Worm (Caenorhabditis elegans) whole organism, young adult: ENCODE results near the gene H41C03.2.

Source experiments
- F37B4.10 ChIP-seq: fragments of 200-800 bp; sonication (Bioruptor generic); IDR thresholded peaks from 2 replicates; pipeline ENCODE4 v1.3.6; 2022; ENCODE audit warnings: missing genetic modification characterization, missing compliant biosample characterization
- F52B5.7 ChIP-seq: sonication (generic microtip); optimal IDR thresholded peaks from 2 replicates; lab custom pipeline; 2016; ENCODE audit warnings: mild to moderate bottlenecking, missing genetic modification characterization, missing compliant biosample characterization
- F57C9.4 ChIP-seq: sonication (generic microtip); optimal IDR thresholded peaks from 2 replicates; lab custom pipeline; 2017; ENCODE audit warnings: mild to moderate bottlenecking, missing genetic modification characterization, missing compliant biosample characterization
- T26A5.8 ChIP-seq: sonication (generic microtip); optimal IDR thresholded peaks from 2 replicates; lab custom pipeline; 2016; ENCODE audit warnings: missing genetic modification characterization, missing compliant biosample characterization
- Y53G8AR.9 ChIP-seq: fragments of 200-800 bp; sonication (Bioruptor generic); conservative IDR thresholded peaks from 2 replicates; pipeline ENCODE4 v1.3.6; 2022; ENCODE audit warnings: missing genetic modification reagents, missing genetic modification characterization, missing compliant biosample characterization
- Y79H2A.3 ChIP-seq: fragments of 200-800 bp; sonication (Bioruptor generic); conservative IDR thresholded peaks from 2 replicates; pipeline ENCODE4 v1.3.6; 2022; ENCODE audit warnings: missing genetic modification reagents, missing genetic modification characterization, missing compliant biosample characterization
- Y95B8A.8 ChIP-seq: fragments of 200-800 bp; sonication (Bioruptor generic); IDR thresholded peaks from 2 replicates; pipeline ENCODE4 v1.3.6; 2022; ENCODE audit warnings: missing genetic modification reagents, missing genetic modification characterization, missing compliant biosample characterization
- ama-1 ChIP-seq, 3 experiments: fragments of 150-350 bp in 1 of 3; sonication (generic microtip) in 2 of 3; optimal IDR thresholded peaks; 2 replicates each; lab custom pipeline; 2014 to 2018; ENCODE audit warnings: missing biosample characterization in 2 of 3, missing genetic modification characterization in 2 of 3, missing genetic modification reagents in 2 of 3
- aptf-3 ChIP-seq: fragments of 200-800 bp; sonication (Bioruptor generic); IDR thresholded peaks from 2 replicates; pipeline ENCODE4 v1.3.6; 2022; ENCODE audit warnings: missing genetic modification characterization, missing compliant biosample characterization
- attf-3 ChIP-seq: fragments of 200-800 bp; sonication (Bioruptor generic); conservative IDR thresholded peaks from 2 replicates; pipeline ENCODE4 v1.3.6; 2022; ENCODE audit warnings: missing genetic modification reagents, missing genetic modification characterization, missing compliant biosample characterization
- attf-5 ChIP-seq: fragments of 200-800 bp; sonication (Bioruptor generic); optimal IDR thresholded peaks from 2 replicates; lab custom pipeline; 2018; ENCODE audit warnings: mild to moderate bottlenecking, missing genetic modification characterization, missing compliant biosample characterization
- bed-1 ChIP-seq: fragments of 200-800 bp; sonication (Bioruptor generic); IDR thresholded peaks from 2 replicates; pipeline ENCODE4 v1.3.6; 2022; ENCODE audit warnings: missing genetic modification reagents, missing genetic modification characterization, missing compliant biosample characterization
- cebp-2 ChIP-seq: fragments of 200-800 bp; sonication (Bioruptor generic); IDR thresholded peaks from 2 replicates; pipeline ENCODE4 v1.3.6; 2022; ENCODE audit warnings: missing genetic modification characterization, missing compliant biosample characterization
- die-1 ChIP-seq: sonication (generic microtip); optimal IDR thresholded peaks from 2 replicates; lab custom pipeline; 2016; ENCODE audit warnings: missing genotype, mild to moderate bottlenecking, missing genetic modification characterization, missing compliant biosample characterization
- dox-1 ChIP-seq: fragments of 200-800 bp; sonication (Bioruptor generic); IDR thresholded peaks from 2 replicates; pipeline ENCODE4 v1.3.6; 2022; ENCODE audit warnings: missing genetic modification reagents, missing genetic modification characterization, missing compliant biosample characterization
- egl-18 ChIP-seq: fragments of 200-800 bp; sonication (Bioruptor generic); IDR thresholded peaks from 2 replicates; pipeline ENCODE4 v1.3.6; 2022; ENCODE audit warnings: missing genetic modification reagents, missing genetic modification characterization, missing compliant biosample characterization
- gei-17 ChIP-seq: fragments of 200-800 bp; sonication (Bioruptor generic); optimal IDR thresholded peaks from 2 replicates; lab custom pipeline; 2018; ENCODE audit warnings: mild to moderate bottlenecking, missing genetic modification characterization, missing compliant biosample characterization
- him-1 ChIP-seq: sonication (generic microtip); optimal IDR thresholded peaks from 2 replicates; lab custom pipeline; 2016; ENCODE audit warnings: missing genotype, missing genetic modification reagents, missing genetic modification characterization, missing compliant biosample characterization
- hmg-1.2 ChIP-seq: fragments of 200-800 bp; sonication (Bioruptor generic); IDR thresholded peaks from 2 replicates; pipeline ENCODE4 v1.3.6; 2022; ENCODE audit warnings: missing genetic modification reagents, missing genetic modification characterization, missing compliant biosample characterization
- let-526 ChIP-seq: fragments of 200-800 bp; sonication (Bioruptor generic); IDR thresholded peaks from 2 replicates; pipeline ENCODE4 v1.3.6; 2022; ENCODE audit warnings: missing genetic modification reagents, missing genetic modification characterization, missing compliant biosample characterization
- lin-35 ChIP-seq, 3 experiments: fragments of 150-350 bp in 2 of 3; sonication (generic microtip) in 1 of 3; optimal IDR thresholded peaks; 2 replicates each; lab custom pipeline; 2014 to 2018; ENCODE audit warnings: missing biosample characterization in 3 of 3, missing genetic modification characterization in 3 of 3, missing genetic modification reagents in 3 of 3
- mel-28 ChIP-seq: sonication (generic microtip); optimal IDR thresholded peaks from 2 replicates; lab custom pipeline; 2016; ENCODE audit warnings: borderline replicate concordance, mild to moderate bottlenecking, missing genetic modification characterization, missing compliant biosample characterization
- nfya-2 ChIP-seq: fragments of 200-800 bp; sonication (Bioruptor generic); IDR thresholded peaks from 2 replicates; pipeline ENCODE4 v1.3.6; 2022; ENCODE audit warnings: missing genetic modification reagents, missing genetic modification characterization, missing compliant biosample characterization
- nfyb-1 ChIP-seq: fragments of 200-800 bp; sonication (Bioruptor generic); IDR thresholded peaks from 2 replicates; pipeline ENCODE4 v1.3.6; 2022; ENCODE audit warnings: missing genetic modification reagents, missing genetic modification characterization, missing compliant biosample characterization
- nhr-27 ChIP-seq: fragments of 200-800 bp; sonication (Bioruptor generic); optimal IDR thresholded peaks from 2 replicates; lab custom pipeline; 2018; ENCODE audit warnings: mild to moderate bottlenecking, missing genetic modification characterization, moderate library complexity, missing compliant biosample characterization
- nhr-80 ChIP-seq: sonication (generic microtip); optimal IDR thresholded peaks from 2 replicates; lab custom pipeline; 2016; ENCODE audit warnings: missing genetic modification characterization, missing compliant biosample characterization
- pha-4 ChIP-seq: fragments of 150-350 bp; sonication (generic microtip); optimal IDR thresholded peaks from 2 replicates; lab custom pipeline; 2014; ENCODE audit warnings: missing biosample characterization, missing genetic modification reagents, missing genetic modification characterization
- rcor-1 ChIP-seq: fragments of 200-800 bp; sonication (Bioruptor generic); IDR thresholded peaks from 2 replicates; pipeline ENCODE4 v1.3.6; 2022; ENCODE audit warnings: missing genetic modification reagents, missing genetic modification characterization, missing compliant biosample characterization
- repo-1 ChIP-seq: sonication (generic microtip); optimal IDR thresholded peaks from 2 replicates; lab custom pipeline; 2017; ENCODE audit warnings: mild to moderate bottlenecking, missing genetic modification characterization, missing compliant biosample characterization
- sea-2 ChIP-seq: fragments of 200-800 bp; sonication (Bioruptor generic); IDR thresholded peaks from 2 replicates; pipeline ENCODE4 v1.3.6; 2022; ENCODE audit warnings: missing genetic modification characterization, missing compliant biosample characterization
- ztf-26 ChIP-seq: sonication (generic microtip); optimal IDR thresholded peaks from 2 replicates; lab custom pipeline; 2017; ENCODE audit warnings: missing genetic modification characterization, missing compliant biosample characterization
- ztf-6 ChIP-seq: fragments of 200-800 bp; sonication (Bioruptor generic); IDR thresholded peaks from 2 replicates; pipeline ENCODE4 v1.3.6; 2022; ENCODE audit warnings: missing genetic modification reagents, missing genetic modification characterization, missing compliant biosample characterization

The H41C03.2 gene

DNA sequence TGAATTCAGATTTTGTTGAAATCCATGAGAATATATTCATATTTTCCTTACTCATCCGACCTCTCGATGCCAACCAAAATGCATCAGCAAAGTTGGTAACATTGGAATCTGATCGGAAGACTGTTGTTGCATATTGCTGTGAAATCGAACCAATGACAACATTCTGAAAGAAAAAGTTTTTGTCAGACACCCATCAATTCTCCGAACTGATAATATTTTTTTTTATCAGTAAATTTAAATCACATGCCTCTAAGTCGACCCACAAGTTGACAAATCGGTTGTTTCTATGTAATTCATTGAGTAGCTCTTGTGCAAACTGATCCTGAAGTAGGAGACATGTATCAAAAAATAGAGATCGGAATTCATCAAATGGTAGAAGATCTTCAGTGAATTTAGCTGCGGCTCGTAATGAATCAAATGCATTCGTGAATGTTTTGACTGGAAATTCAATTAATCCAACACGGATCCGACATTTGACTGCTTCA is 21.9 kb downstream of the H41C03.2 start, which contains the start of gene col-74:
Gene col-74, plus strand, starts transcription at position 435 of the 485 bp plus-strand sequence.
- TF ChIP-seq nhr-80 (tag; lab: Kevin White, UChicago), result peak; percentile 52
- no peak for TF ChIP-seq pha-4 (tag; lab: Kevin White, UChicago)
- TF ChIP-seq Y53G8AR.9, result 0 out of 2 replicates have a peak, but pooled peaks have one; percentile 8
- TF ChIP-seq dox-1 (GFP tag; lab: Robert Waterston, UW), result peak; percentile 23; the same call in 1 of the 2 replicates
- TF ChIP-seq nfyb-1 (GFP tag; lab: Robert Waterston, UW), result 0 out of 2 replicates have a peak, but pooled peaks have one; percentile 23

DNA sequence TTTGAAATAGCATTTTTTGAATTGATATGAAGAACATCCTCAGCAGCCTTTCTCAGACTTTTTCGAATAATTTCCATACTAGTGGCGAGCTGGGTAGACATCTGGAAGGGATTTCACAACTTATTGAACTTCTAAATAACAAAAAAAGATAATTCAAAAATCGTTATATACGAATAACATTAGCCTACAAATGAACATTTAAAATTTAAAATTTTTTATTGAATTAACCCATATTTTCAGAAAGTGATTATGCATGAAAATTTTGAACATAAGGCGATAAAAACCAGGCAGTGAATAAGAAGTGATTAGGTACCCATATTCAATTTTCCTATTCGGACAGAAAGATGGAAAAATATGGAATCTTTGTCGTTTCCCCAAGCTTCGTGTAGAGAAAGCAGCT is 23.4 kb downstream of the H41C03.2 start, which contains the start of gene ZK1248.11:
Gene ZK1248.11, minus strand, starts transcription at position 101 of the 400 bp plus-strand sequence.
- TF ChIP-seq let-526 (GFP tag; lab: Robert Waterston, UW), result no peak
- TF ChIP-seq ztf-26, result no peak
- TF ChIP-seq him-1 (tag; lab: Kevin White, UChicago), result no peak
- no peak for TF ChIP-seq T26A5.8 (tag; lab: Kevin White, UChicago)
- TF ChIP-seq mel-28 (tag; lab: Kevin White, UChicago), result no peak
- no peak for TF ChIP-seq repo-1 (tag; lab: Kevin White, UChicago)
- no peak for TF ChIP-seq nhr-27

DNA sequence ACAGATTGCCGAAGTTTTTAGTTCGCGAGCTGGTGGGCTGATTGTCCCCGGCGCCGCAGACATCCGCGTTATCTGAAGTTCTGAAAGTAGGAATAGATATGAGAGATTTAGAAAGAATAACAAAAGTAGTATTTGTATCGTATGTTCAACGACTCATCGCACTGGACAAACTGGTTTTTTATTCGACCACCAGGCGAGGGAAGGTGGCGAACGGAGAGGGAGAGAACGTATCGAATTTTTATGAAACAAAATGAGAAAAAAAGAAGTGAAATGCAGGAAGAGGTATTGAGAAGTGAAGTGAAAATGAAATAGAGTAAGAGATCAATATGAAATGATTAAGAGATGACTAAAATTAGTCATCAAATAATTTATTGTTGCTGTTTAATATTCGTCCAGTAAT is 24.5 kb downstream of the H41C03.2 start, which contains the start of gene tbc-2:
Gene tbc-2, minus strand, starts transcription at position 80 of the 400 bp plus-strand sequence.
- TF ChIP-seq ztf-6 (GFP tag; lab: Robert Waterston, UW) (no peak), attf-3 (GFP tag; lab: Robert Waterston, UW) (no peak), cebp-2 (GFP tag; lab: Robert Waterston, UW) (no peak), sea-2 (no peak), attf-5 (GFP tag; lab: Kevin White, UChicago) (no peak), bed-1 (GFP tag; lab: Robert Waterston, UW) (no peak), F57C9.4 (no peak), F52B5.7 (no peak), lin-35 (GFP tag; optimal IDR thresholded peaks at IDR 0.05; lab: Kevin White, UChicago) (no peak), egl-18 (GFP tag; lab: Robert Waterston, UW) (no peak), Y79H2A.3 (no peak), rcor-1 (GFP tag; lab: Robert Waterston, UW) (no peak), F37B4.10 (no peak), gei-17 (GFP tag; lab: Kevin White, UChicago) (no peak)
- TF ChIP-seq, all 124 proteins: peak for 0

DNA sequence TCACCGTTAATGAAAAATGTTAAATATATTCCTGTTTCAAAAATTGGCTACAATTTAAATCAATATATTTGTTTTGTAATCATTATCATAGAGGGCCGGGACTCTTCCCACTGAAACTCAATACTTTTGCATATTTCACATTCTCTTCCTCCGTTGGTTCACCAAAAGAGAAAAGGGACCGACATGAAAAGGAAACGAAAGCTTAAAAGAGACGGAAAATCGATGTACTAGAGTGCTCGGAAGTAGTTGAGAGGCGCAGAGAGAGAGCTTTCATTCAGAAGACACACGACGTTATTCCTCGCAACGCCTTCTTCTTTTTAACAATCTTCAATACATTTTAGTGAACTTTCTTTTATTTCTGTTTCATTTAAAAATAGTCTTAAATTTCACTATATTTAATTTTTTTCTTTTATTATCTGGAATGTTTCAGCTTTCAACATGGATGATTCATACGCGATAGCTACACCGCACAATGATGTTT is 31.6 kb downstream of the H41C03.2 start, which contains the start of gene ehs-1:
Gene ehs-1, plus strand, starts transcription at position 431 of the 481 bp plus-strand sequence.
- TF ChIP-seq ama-1 (optimal IDR thresholded peaks at IDR 0.05; lab: Kevin White, UChicago) (no peak), ama-1 (GFP tag; optimal IDR thresholded peaks at IDR 0.05; lab: Kevin White, UChicago) (no peak), aptf-3 (GFP tag; lab: Robert Waterston, UW) (no peak), let-526 (GFP tag; lab: Robert Waterston, UW) (no peak), rcor-1 (GFP tag; lab: Robert Waterston, UW) (no peak), nfya-2 (no peak), nfyb-1 (GFP tag; lab: Robert Waterston, UW) (0 out of 2 replicates have a peak, but pooled peaks have one; percentile 8), die-1 (tag; lab: Kevin White, UChicago) (no peak), Y95B8A.8 (GFP tag; lab: Robert Waterston, UW) (no peak), hmg-1.2 (GFP tag; lab: Robert Waterston, UW) (0 out of 2 replicates have a peak, but pooled peaks have one; percentile 4), attf-5 (GFP tag; lab: Kevin White, UChicago) (no peak)
